Fruit fly (Drosophila melanogaster) whole organism, prepupa: ENCODE results near the gene CG9330.

ENCODE experiments used
- Blimp-1 ChIP-seq: fragments of 200-800 bp; sonication (Bioruptor generic); optimal IDR thresholded peaks from 3 replicates; lab custom pipeline; 2017; ENCODE audit warnings: missing biosample characterization, missing genetic modification characterization, mild to moderate bottlenecking, moderate library complexity, missing genetic modification reagents
- CG10631 ChIP-seq: fragments of 200-800 bp; sonication (Bioruptor generic); optimal IDR thresholded peaks from 2 replicates; lab custom pipeline; 2016; ENCODE audit warnings: missing biosample characterization, missing genetic modification characterization
- CG10669 ChIP-seq: fragments of 200-800 bp; sonication (Bioruptor generic); optimal IDR thresholded peaks from 3 replicates; lab custom pipeline; 2018; ENCODE audit warnings: missing biosample characterization, mild to moderate bottlenecking, missing genetic modification characterization, moderate library complexity
- CG11762 ChIP-seq: fragments of 200-800 bp; sonication (Bioruptor generic); optimal IDR thresholded peaks from 3 replicates; lab custom pipeline; 2016; ENCODE audit warnings: missing biosample characterization, missing genetic modification characterization; ENCODE audit not compliant: insufficient read depth
- CG11902 ChIP-seq: fragments of 200-800 bp; sonication (Bioruptor generic); optimal IDR thresholded peaks from 3 replicates; lab custom pipeline; 2016; ENCODE audit warnings: missing biosample characterization, missing genetic modification characterization
- CG15336 ChIP-seq: fragments of 200-800 bp; sonication (Bioruptor generic); IDR thresholded peaks from 2 replicates; pipeline ENCODE4 v1.3.6; 2022; ENCODE audit warnings: missing biosample characterization, missing genetic modification characterization
- CG1621 ChIP-seq: fragments of 200-800 bp; sonication (Bioruptor generic); optimal IDR thresholded peaks from 3 replicates; lab custom pipeline; 2018; ENCODE audit warnings: missing biosample characterization, mild to moderate bottlenecking, missing genetic modification characterization
- CG16779 ChIP-seq: fragments of 200-800 bp; sonication (Bioruptor generic); optimal IDR thresholded peaks from 3 replicates; lab custom pipeline; 2017; ENCODE audit warnings: missing biosample characterization, mild to moderate bottlenecking, missing genetic modification characterization
- CG3032 ChIP-seq: fragments of 200-800 bp; optimal IDR thresholded peaks from 2 replicates; lab custom pipeline; 2019; ENCODE audit warnings: missing biosample characterization, mild to moderate bottlenecking, missing genetic modification characterization, moderate library complexity
- CG32006 ChIP-seq: fragments of 200-800 bp; sonication (Bioruptor generic); optimal IDR thresholded peaks from 3 replicates; lab custom pipeline; 2017; ENCODE audit warnings: missing biosample characterization, mild to moderate bottlenecking, missing genetic modification characterization
- CG34406 ChIP-seq: fragments of 200-800 bp; sonication (Bioruptor generic); optimal IDR thresholded peaks from 3 replicates; lab custom pipeline; 2016; ENCODE audit warnings: missing biosample characterization, missing genetic modification characterization
- CG3919 ChIP-seq: fragments of 200-800 bp; sonication (Bioruptor generic); optimal IDR thresholded peaks from 3 replicates; lab custom pipeline; 2016; ENCODE audit warnings: missing biosample characterization, missing genetic modification characterization
- CG6163 ChIP-seq: fragments of 200-800 bp; sonication (Bioruptor generic); IDR thresholded peaks from 3 replicates; pipeline ENCODE4 v1.3.6; 2022; ENCODE audit warnings: missing biosample characterization, missing genetic modification characterization
- CG6276 ChIP-seq: fragments of 200-800 bp; sonication (Bioruptor generic); optimal IDR thresholded peaks from 2 replicates; lab custom pipeline; 2017; ENCODE audit warnings: missing biosample characterization, mild to moderate bottlenecking, missing genetic modification characterization
- CG6808 ChIP-seq: fragments of 200-800 bp; sonication (Bioruptor generic); optimal IDR thresholded peaks from 3 replicates; lab custom pipeline; 2017; ENCODE audit warnings: missing biosample characterization, missing genetic modification characterization, mild to moderate bottlenecking, moderate library complexity, missing genetic modification reagents
- CG6854 ChIP-seq: fragments of 200-800 bp; sonication (Bioruptor generic); optimal IDR thresholded peaks from 2 replicates; lab custom pipeline; 2017; ENCODE audit warnings: missing biosample characterization, mild to moderate bottlenecking, missing genetic modification characterization
- CG8119 ChIP-seq: fragments of 200-800 bp; sonication (Bioruptor generic); IDR thresholded peaks from 3 replicates; pipeline ENCODE4 v1.3.6; 2022; ENCODE audit warnings: missing biosample characterization, missing genetic modification characterization
- CG8319 ChIP-seq: fragments of 200-800 bp; sonication (Bioruptor generic); optimal IDR thresholded peaks from 3 replicates; lab custom pipeline; 2016; ENCODE audit warnings: missing biosample characterization, missing genetic modification characterization
- CG8632 ChIP-seq: fragments of 200-800 bp; sonication (Bioruptor generic); optimal IDR thresholded peaks from 3 replicates; lab custom pipeline; 2016; ENCODE audit warnings: missing biosample characterization, missing genetic modification characterization
- CG9139 ChIP-seq: fragments of 200-800 bp; sonication (Bioruptor generic); optimal IDR thresholded peaks from 3 replicates; lab custom pipeline; 2017; ENCODE audit warnings: missing biosample characterization, mild to moderate bottlenecking, missing genetic modification characterization
- Eip75B ChIP-seq: fragments of 200-800 bp; sonication (Bioruptor generic); optimal IDR thresholded peaks from 3 replicates; lab custom pipeline; 2016; ENCODE audit warnings: missing biosample characterization, missing genetic modification characterization
- Eip78C ChIP-seq: fragments of 200-800 bp; sonication (Bioruptor generic); peaks from one replicate; lab custom pipeline; 2016; ENCODE audit warnings: missing biosample characterization, missing genetic modification characterization
- Eip93F ChIP-seq: fragments of 200-800 bp; sonication (Bioruptor generic); optimal IDR thresholded peaks from 2 replicates; lab custom pipeline; 2016; ENCODE audit warnings: missing biosample characterization, mild to moderate bottlenecking, missing genetic modification characterization
- Ets21C ChIP-seq: fragments of 200-800 bp; sonication (Bioruptor generic); optimal IDR thresholded peaks from 3 replicates; lab custom pipeline; 2016; ENCODE audit warnings: missing biosample characterization, missing genetic modification characterization
- Hr39 ChIP-seq: fragments of 200-800 bp; sonication (Bioruptor generic); optimal IDR thresholded peaks from 2 replicates; lab custom pipeline; 2016; ENCODE audit warnings: missing biosample characterization, missing genetic modification characterization
- Hr4 ChIP-seq: fragments of 200-800 bp; sonication (Bioruptor generic); optimal IDR thresholded peaks from 3 replicates; lab custom pipeline; 2016; ENCODE audit warnings: missing biosample characterization, missing genetic modification characterization
- Lpt ChIP-seq: fragments of 200-800 bp; sonication (Bioruptor generic); optimal IDR thresholded peaks from 3 replicates; lab custom pipeline; 2016; ENCODE audit warnings: missing biosample characterization, missing genetic modification characterization
- Met ChIP-seq: fragments of 200-800 bp; sonication (Bioruptor generic); optimal IDR thresholded peaks from 3 replicates; lab custom pipeline; 2016; ENCODE audit warnings: missing biosample characterization, missing genetic modification characterization
- OdsH ChIP-seq: fragments of 200-800 bp; sonication (Bioruptor generic); optimal IDR thresholded peaks from 3 replicates; lab custom pipeline; 2016; ENCODE audit warnings: missing biosample characterization, missing genetic modification characterization
- Sox102F ChIP-seq: fragments of 200-800 bp; sonication (Bioruptor generic); optimal IDR thresholded peaks from 2 replicates; lab custom pipeline; 2016; ENCODE audit warnings: missing biosample characterization, mild to moderate bottlenecking, missing genetic modification characterization
- Sox14 ChIP-seq: fragments of 200-800 bp; sonication (Bioruptor generic); optimal IDR thresholded peaks from 3 replicates; lab custom pipeline; 2016; ENCODE audit warnings: missing biosample characterization, missing genetic modification characterization
- Sox15 ChIP-seq: fragments of 200-800 bp; sonication (Bioruptor generic); optimal IDR thresholded peaks from 3 replicates; lab custom pipeline; 2016; ENCODE audit warnings: missing biosample characterization, missing genetic modification characterization
- achi ChIP-seq: fragments of 200-800 bp; sonication (Bioruptor generic); optimal IDR thresholded peaks from 3 replicates; lab custom pipeline; 2016; ENCODE audit warnings: missing biosample characterization, missing genetic modification characterization
- cyc ChIP-seq: fragments of 200-800 bp; sonication (Bioruptor generic); optimal IDR thresholded peaks from 3 replicates; lab custom pipeline; 2016; ENCODE audit warnings: missing biosample characterization, missing genetic modification characterization
- dsx ChIP-seq: fragments of 200-800 bp; optimal IDR thresholded peaks from 3 replicates; lab custom pipeline; 2019; ENCODE audit warnings: missing biosample characterization, mild to moderate bottlenecking, missing genetic modification characterization, moderate library complexity; ENCODE audit not compliant: poor library complexity, severe bottlenecking
- eg ChIP-seq: fragments of 200-800 bp; sonication (Bioruptor generic); IDR thresholded peaks from 3 replicates; pipeline ENCODE4 v1.3.6; 2022; ENCODE audit warnings: missing biosample characterization, missing genetic modification characterization
- esn ChIP-seq: fragments of 200-800 bp; sonication (Bioruptor generic); optimal IDR thresholded peaks from 2 replicates; lab custom pipeline; 2016; ENCODE audit warnings: missing biosample characterization, mild to moderate bottlenecking, missing genetic modification characterization, moderate library complexity
- fd59A ChIP-seq: fragments of 200-800 bp; sonication (Bioruptor generic); optimal IDR thresholded peaks from 2 replicates; lab custom pipeline; 2017; ENCODE audit warnings: missing biosample characterization, mild to moderate bottlenecking, missing genetic modification characterization, missing genetic modification reagents
- fd85E ChIP-seq: fragments of 200-800 bp; sonication (Bioruptor generic); optimal IDR thresholded peaks from 3 replicates; lab custom pipeline; 2016; ENCODE audit warnings: missing biosample characterization, missing genetic modification characterization
- fkh ChIP-seq: fragments of 200-800 bp; sonication (Bioruptor generic); optimal IDR thresholded peaks from 3 replicates; lab custom pipeline; 2017; ENCODE audit warnings: missing biosample characterization, mild to moderate bottlenecking, missing genetic modification characterization, moderate library complexity
- net ChIP-seq: fragments of 200-800 bp; sonication (Bioruptor generic); optimal IDR thresholded peaks from 3 replicates; lab custom pipeline; 2016; ENCODE audit warnings: missing biosample characterization, missing genetic modification characterization
- pdm3 ChIP-seq: fragments of 200-800 bp; sonication (Bioruptor generic); optimal IDR thresholded peaks from 3 replicates; lab custom pipeline; 2016; ENCODE audit warnings: missing biosample characterization, missing genetic modification characterization
- salr ChIP-seq, 2 experiments: fragments of 200-800 bp; sonication (Bioruptor generic); optimal IDR thresholded peaks; 3 replicates each; lab custom pipeline; 2016 to 2018; ENCODE audit warnings: missing biosample characterization in 2 of 2, missing genetic modification characterization in 2 of 2, mild to moderate bottlenecking in 1 of 2
- spab ChIP-seq: fragments of 200-800 bp; sonication (Bioruptor generic); optimal IDR thresholded peaks from 2 replicates; lab custom pipeline; 2017; ENCODE audit warnings: missing biosample characterization, mild to moderate bottlenecking, missing genetic modification characterization, missing genetic modification reagents
- topi ChIP-seq: fragments of 200-800 bp; sonication (Bioruptor generic); optimal IDR thresholded peaks from 3 replicates; lab custom pipeline; 2016; ENCODE audit warnings: missing biosample characterization, missing genetic modification characterization

CG9330 gene

DNA sequence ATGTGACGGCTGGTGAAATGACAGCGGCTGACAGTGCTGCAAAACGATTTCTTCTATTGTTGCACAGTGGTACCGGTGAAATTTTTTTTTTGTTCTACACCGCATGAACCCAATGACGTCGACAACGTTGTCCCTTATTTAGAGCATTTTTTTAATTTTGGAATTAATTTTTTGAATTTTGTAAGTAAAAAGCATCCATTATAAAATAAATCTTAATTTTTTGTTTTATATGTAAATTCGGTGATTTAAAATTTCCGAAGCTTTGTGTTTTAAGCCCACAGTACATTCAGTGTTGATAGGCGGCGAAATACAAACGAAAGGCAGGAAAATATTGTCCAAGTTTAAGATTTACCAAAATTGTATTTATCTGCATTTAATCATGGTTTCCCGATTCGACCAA lies 26.1 kb downstream of the CG9330 start, which contains the start of the genes Lon and PIG-F (continued):
- TF ChIP-seq topi, result peak; percentile 99
- TF ChIP-seq Eip75B, result peak; percentile 99
- peak; percentile 98 for TF ChIP-seq CG8119
- TF ChIP-seq fd85E (GFP tag; lab: Kevin White, UChicago), result peak; percentile 96
- TF ChIP-seq pdm3 (GFP tag; lab: Kevin White, UChicago), result peak; percentile 99
- TF ChIP-seq CG6276 (GFP tag; lab: Kevin White, UChicago), result peak; percentile 97
- TF ChIP-seq Sox15 (GFP tag; lab: Kevin White, UChicago), result peak; percentile 99
- TF ChIP-seq Met (GFP tag; lab: Kevin White, UChicago), result peak; percentile 99
- peak; percentile 99 for TF ChIP-seq fd59A (GFP tag; lab: Kevin White, UChicago)
- peak; percentile 99 for TF ChIP-seq CG34406
- peak; percentile 98 for TF ChIP-seq CG6854 (GFP tag; lab: Kevin White, UChicago)
- peak; percentile 96 for TF ChIP-seq dsx (GFP tag; lab: Kevin White, UChicago)
- TF ChIP-seq Hr39 (GFP tag; lab: Kevin White, UChicago), result peak; percentile 99
- TF ChIP-seq CG15336, result peak; percentile 98
- peak; percentile 95 for TF ChIP-seq CG1621
- peak; percentile 99 for TF ChIP-seq Sox102F (GFP tag; lab: Kevin White, UChicago)
- peak; percentile 94 for TF ChIP-seq Eip93F (GFP tag; lab: Kevin White, UChicago)
- peak; percentile 98 for TF ChIP-seq CG8319

DNA sequence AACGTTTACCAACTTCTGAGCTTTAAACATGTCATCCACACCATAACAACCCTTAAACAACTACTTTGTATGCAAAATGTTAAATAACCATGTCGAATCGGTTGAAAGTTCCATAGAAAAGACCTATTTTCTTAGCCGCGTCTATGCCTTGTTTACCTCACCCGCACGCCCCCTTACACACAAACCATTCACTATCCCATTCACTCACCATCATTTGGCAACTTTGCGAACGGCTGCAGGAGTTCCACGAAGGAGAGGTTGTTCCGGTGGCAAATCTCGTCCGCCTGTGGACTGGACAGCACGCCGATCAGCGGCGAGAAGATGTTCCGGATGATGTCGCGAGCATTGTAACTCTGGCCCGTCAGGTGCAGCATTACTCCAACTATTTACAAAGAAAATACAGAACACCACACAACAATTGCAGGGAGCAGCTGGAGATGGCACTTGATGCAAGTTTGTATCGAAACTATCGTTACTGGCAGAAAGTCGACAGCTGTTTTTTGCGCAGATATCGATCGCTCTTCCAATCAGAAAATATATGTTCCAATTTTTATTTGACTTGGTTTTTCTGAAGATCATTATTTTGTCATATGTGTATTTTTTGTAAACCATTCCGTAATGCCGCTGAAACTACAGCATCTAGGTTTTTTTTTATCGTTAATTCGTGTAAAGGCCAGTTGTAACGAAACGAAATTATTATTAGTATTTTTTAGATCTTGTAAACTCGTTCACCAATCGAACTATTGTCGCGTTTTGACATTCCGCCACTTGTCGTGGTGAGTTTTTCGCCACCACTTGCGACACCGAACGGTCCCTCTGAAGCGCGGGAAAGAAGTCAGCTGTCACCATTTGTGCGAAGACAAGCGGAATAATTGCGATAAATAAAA lies 32.3 kb downstream of the CG9330 start, which contains the start of gene asf1:
asf1 (plus strand) TSS at position 823 of the 887 bp plus-strand sequence.
- TF ChIP-seq salr (GFP tag; optimal IDR thresholded peaks at IDR 0.05; lab: Kevin White, UChicago) (no peak), esn (GFP tag; lab: Kevin White, UChicago) (peak; percentile 27), fkh (GFP tag; lab: Kevin White, UChicago) (peak; percentile 69), CG11902 (GFP tag; lab: Kevin White, UChicago) (no peak), fd85E (GFP tag; lab: Kevin White, UChicago) (no peak), Ets21C (no peak), dsx (GFP tag; lab: Kevin White, UChicago) (peak; percentile 92), net (GFP tag; lab: Kevin White, UChicago) (no peak), Eip93F (GFP tag; lab: Kevin White, UChicago) (no peak), fd59A (GFP tag; lab: Kevin White, UChicago) (no peak), CG6163 (GFP tag; lab: Robert Waterston, UW) (no peak; the same call in 2 of the 3 replicates), CG10669 (GFP tag; lab: Kevin White, UChicago) (no peak), topi (no peak), CG10631 (GFP tag; lab: Kevin White, UChicago) (no peak), Lpt (GFP tag; lab: Kevin White, UChicago) (no peak), CG8119 (peak; percentile 38; the same call in 1 of the 3 replicates), CG6276 (GFP tag; lab: Kevin White, UChicago) (no peak), CG34406 (no peak), CG32006 (GFP tag; lab: Kevin White, UChicago) (no peak), CG9139 (GFP tag; lab: Kevin White, UChicago) (no peak), CG8632 (GFP tag; lab: Kevin White, UChicago) (no peak), CG6854 (GFP tag; lab: Kevin White, UChicago) (no peak), CG3032 (no peak), CG3919 (GFP tag; lab: Kevin White, UChicago) (no peak), Eip78C (GFP tag; lab: Kevin White, UChicago) (peak; percentile 39), Sox14 (GFP tag; lab: Kevin White, UChicago) (no peak), Eip75B (no peak), Hr39 (GFP tag; lab: Kevin White, UChicago) (no peak), achi (GFP tag; lab: Kevin White, UChicago) (peak; percentile 66), OdsH (no peak), Hr4 (no peak), CG6808 (GFP tag; lab: Kevin White, UChicago) (no peak), Sox102F (GFP tag; lab: Kevin White, UChicago) (no peak), cyc (GFP tag; lab: Kevin White, UChicago) (peak; percentile 23), CG1621 (no peak), eg (GFP tag; lab: Robert Waterston, UW) (no peak), Blimp-1 (GFP tag; lab: Kevin White, UChicago) (no peak), spab (GFP tag; lab: Kevin White, UChicago) (no peak), CG8319 (no peak), CG11762 (no peak), CG16779 (tag; lab: Kevin White, UChicago) (no peak), pdm3 (GFP tag; lab: Kevin White, UChicago) (no peak)
